Worm (Caenorhabditis elegans) whole organism, late embryonic: Measurements from ENCODE around the gene Y102A11A.9.

Experiments used
- F13H6.1 ChIP-seq: sonication (generic microtip); optimal IDR thresholded peaks from 2 replicates; lab custom pipeline; 2016; ENCODE audit warnings: missing genetic modification characterization, missing compliant biosample characterization
- Y22D7AL.16 ChIP-seq: sonication (generic microtip); optimal IDR thresholded peaks from 2 replicates; lab custom pipeline; 2016; ENCODE audit warnings: missing genetic modification characterization, missing compliant biosample characterization
- ceh-14 ChIP-seq: sonication (generic microtip); optimal IDR thresholded peaks from 2 replicates; lab custom pipeline; 2016; ENCODE audit warnings: missing genotype, missing genetic modification characterization, missing compliant biosample characterization
- ceh-19 ChIP-seq: fragments of 200-800 bp; sonication (Bioruptor generic); optimal IDR thresholded peaks from 2 replicates; lab custom pipeline; 2018; ENCODE audit warnings: mild to moderate bottlenecking, missing genetic modification characterization, missing compliant biosample characterization
- ceh-22 ChIP-seq: sonication (generic microtip); optimal IDR thresholded peaks from 2 replicates; lab custom pipeline; 2017; ENCODE audit warnings: missing biosample characterization, missing genetic modification characterization
- ceh-30 ChIP-seq: fragments of 150-350 bp; optimal IDR thresholded peaks from 2 replicates; lab custom pipeline; 2014; ENCODE audit warnings: missing biosample characterization, missing genetic modification characterization
- ceh-31 ChIP-seq: sonication (generic microtip); optimal IDR thresholded peaks from 2 replicates; lab custom pipeline; 2016; ENCODE audit warnings: missing genetic modification characterization, missing compliant biosample characterization
- ceh-34 ChIP-seq: sonication (generic microtip); optimal IDR thresholded peaks from 2 replicates; lab custom pipeline; 2016; ENCODE audit warnings: mild to moderate bottlenecking, missing genetic modification characterization, missing compliant biosample characterization
- ceh-9 ChIP-seq: sonication (generic microtip); optimal IDR thresholded peaks from 2 replicates; lab custom pipeline; 2016; ENCODE audit warnings: mild to moderate bottlenecking, missing genetic modification characterization, inconsistent platforms, missing compliant biosample characterization
- che-1 ChIP-seq: sonication (generic microtip); optimal IDR thresholded peaks from 2 replicates; lab custom pipeline; 2016; ENCODE audit warnings: mild to moderate bottlenecking, missing genetic modification characterization, missing compliant biosample characterization
- elt-2 ChIP-seq: sonication (generic microtip); optimal IDR thresholded peaks from 2 replicates; lab custom pipeline; 2016; ENCODE audit warnings: missing genetic modification reagents, missing genetic modification characterization, missing compliant biosample characterization
- elt-4 ChIP-seq: sonication (generic microtip); optimal IDR thresholded peaks from 2 replicates; lab custom pipeline; 2016; ENCODE audit warnings: missing genetic modification characterization, missing compliant biosample characterization
- ets-4 ChIP-seq: sonication (generic microtip); optimal IDR thresholded peaks from 2 replicates; lab custom pipeline; 2016; ENCODE audit warnings: missing genetic modification characterization, missing compliant biosample characterization
- fax-1 ChIP-seq: sonication (generic microtip); optimal IDR thresholded peaks from 2 replicates; lab custom pipeline; 2016; ENCODE audit warnings: missing genotype, missing genetic modification characterization, missing compliant biosample characterization
- fkh-10 ChIP-seq: fragments of 150-350 bp; optimal IDR thresholded peaks from 2 replicates; lab custom pipeline; 2014; ENCODE audit warnings: missing biosample characterization, missing genetic modification reagents, missing genetic modification characterization
- fkh-6 ChIP-seq: sonication (generic microtip); optimal IDR thresholded peaks from 2 replicates; lab custom pipeline; 2016; ENCODE audit warnings: missing genetic modification characterization, missing compliant biosample characterization
- gmeb-2 ChIP-seq: sonication (generic microtip); optimal IDR thresholded peaks from 2 replicates; lab custom pipeline; 2016; ENCODE audit warnings: missing genetic modification characterization, inconsistent platforms, missing compliant biosample characterization
- hlh-30 ChIP-seq: sonication (generic microtip); optimal IDR thresholded peaks from 2 replicates; lab custom pipeline; 2017; ENCODE audit warnings: antibody characterized with exemption, missing genetic modification characterization, missing compliant biosample characterization; ENCODE audit not compliant: insufficient read depth
- hlh-8 ChIP-seq: sonication (generic microtip); optimal IDR thresholded peaks from 2 replicates; lab custom pipeline; 2016; ENCODE audit warnings: missing genotype, missing genetic modification characterization, missing compliant biosample characterization
- nhr-232 ChIP-seq: sonication (generic microtip); optimal IDR thresholded peaks from 2 replicates; lab custom pipeline; 2016; ENCODE audit warnings: missing genetic modification characterization, missing compliant biosample characterization
- npax-4 ChIP-seq: sonication (generic microtip); optimal IDR thresholded peaks from 2 replicates; lab custom pipeline; 2016; ENCODE audit warnings: missing genetic modification characterization, missing compliant biosample characterization
- pag-3 ChIP-seq: sonication (generic microtip); optimal IDR thresholded peaks from 2 replicates; lab custom pipeline; 2016; ENCODE audit warnings: missing compliant biosample characterization, missing genetic modification characterization, borderline replicate concordance
- pha-2 ChIP-seq: sonication (generic microtip); optimal IDR thresholded peaks from 2 replicates; lab custom pipeline; 2017; ENCODE audit warnings: mild to moderate bottlenecking, missing genetic modification characterization, missing compliant biosample characterization
- pha-4 ChIP-seq: fragments of 150-350 bp; optimal IDR thresholded peaks from 2 replicates; lab custom pipeline; 2018; ENCODE audit warnings: missing biosample characterization, missing genetic modification reagents, missing genetic modification characterization
- ref-2 ChIP-seq: sonication (generic microtip); optimal IDR thresholded peaks from 2 replicates; lab custom pipeline; 2016; ENCODE audit warnings: missing genetic modification characterization, missing compliant biosample characterization
- ttx-3 ChIP-seq: sonication (generic microtip); optimal IDR thresholded peaks from 2 replicates; lab custom pipeline; 2016; ENCODE audit warnings: missing genetic modification reagents, missing genetic modification characterization, missing compliant biosample characterization
- unc-42 ChIP-seq: sonication (generic microtip); optimal IDR thresholded peaks from 2 replicates; lab custom pipeline; 2016; ENCODE audit warnings: missing genotype, missing genetic modification characterization, missing compliant biosample characterization
- unc-55 ChIP-seq: sonication (generic microtip); optimal IDR thresholded peaks from 2 replicates; lab custom pipeline; 2017; ENCODE audit warnings: missing biosample characterization, missing genetic modification reagents, missing genetic modification characterization
- unc-86 ChIP-seq: sonication (generic microtip); optimal IDR thresholded peaks from 2 replicates; lab custom pipeline; 2016; ENCODE audit warnings: missing genetic modification characterization, missing compliant biosample characterization
- zip-5 ChIP-seq: sonication (generic microtip); optimal IDR thresholded peaks from 2 replicates; lab custom pipeline; 2016; ENCODE audit warnings: missing genetic modification characterization, missing compliant biosample characterization
- ztf-16 ChIP-seq: sonication (generic microtip); optimal IDR thresholded peaks from 2 replicates; lab custom pipeline; 2017; ENCODE audit warnings: missing genetic modification characterization, missing compliant biosample characterization

The Y102A11A.9 gene

ce11 chrX:2046124-2046722 lies 33.3 kb downstream of the Y102A11A.9 start, which contains the start of gene igcm-4:
igcm-4 (minus strand) TSS chrX:2046360.
- TF ChIP-seq ref-2 (tag; lab: Kevin White, UChicago), result peak; percentile 9
- TF ChIP-seq unc-55 (GFP tag; lab: Kevin White, UChicago), result peak; percentile 99
- TF ChIP-seq ceh-9 (tag; lab: Kevin White, UChicago), result no peak
- TF ChIP-seq hlh-30 (tag; lab: Kevin White, UChicago), result no peak
- TF ChIP-seq, all 69 proteins: peak for 2

- TF ChIP-seq unc-55 (GFP tag; lab: Kevin White, UChicago) (peak; percentile 66), ceh-30 (no peak), pha-2 (peak; percentile 19), ceh-22 (tag; lab: Kevin White, UChicago) (peak; percentile 66)
Measured at ce11 chrX:2047208-2047946, 34.4 kb downstream of the Y102A11A.9 start.

ce11 chrX:2048865-2049405 lies 36.0 kb downstream of the Y102A11A.9 start:
- TF ChIP-seq fkh-6 (tag; lab: Kevin White, UChicago), result no peak
- TF ChIP-seq unc-42 (tag; lab: Kevin White, UChicago), result peak; percentile 89
- no peak for TF ChIP-seq pag-3 (tag; lab: Kevin White, UChicago)
- no peak for TF ChIP-seq ztf-16 (tag; lab: Kevin White, UChicago)
- TF ChIP-seq ceh-31 (tag; lab: Kevin White, UChicago), result peak; percentile 66
- no peak for TF ChIP-seq elt-4 (tag; lab: Kevin White, UChicago)
- no peak for TF ChIP-seq F13H6.1 (tag; lab: Kevin White, UChicago)
- TF ChIP-seq npax-4, result no peak
- TF ChIP-seq nhr-232, result no peak
- peak; percentile 23 for TF ChIP-seq ref-2 (tag; lab: Kevin White, UChicago)
- no peak for TF ChIP-seq gmeb-2 (tag; lab: Kevin White, UChicago)

- no peak for TF ChIP-seq unc-86
- peak; percentile 69 for TF ChIP-seq unc-55 (GFP tag; lab: Kevin White, UChicago)
- no peak for TF ChIP-seq ttx-3
- TF ChIP-seq hlh-8, result no peak
- TF ChIP-seq zip-5, result no peak
Measured at ce11 chrX:2050212-2050611, 37.3 kb downstream of the Y102A11A.9 start.

- TF ChIP-seq elt-2 (tag; lab: Kevin White, UChicago), result peak; percentile 14
- no peak for TF ChIP-seq ceh-22 (tag; lab: Kevin White, UChicago)
Measured at ce11 chrX:2051602-2052001, 38.7 kb downstream of the Y102A11A.9 start, which contains the start of gene Y102A11A.1. Y102A11A.1 (plus strand) TSS chrX:2051824.

- TF ChIP-seq ceh-31 (tag; lab: Kevin White, UChicago) (no peak), ceh-19 (no peak), ceh-34 (tag; lab: Kevin White, UChicago) (no peak), unc-42 (tag; lab: Kevin White, UChicago) (no peak), ets-4 (tag; lab: Kevin White, UChicago) (no peak), fkh-10 (GFP tag; lab: Kevin White, UChicago) (no peak), Y22D7AL.16 (tag; lab: Kevin White, UChicago) (no peak), che-1 (tag; lab: Kevin White, UChicago) (no peak), pha-4 (tag; lab: Kevin White, UChicago) (no peak), ceh-14 (no peak), F13H6.1 (tag; lab: Kevin White, UChicago) (no peak), fax-1 (tag; lab: Kevin White, UChicago) (no peak)
Measured at ce11 chrX:2064730-2065129, 51.8 kb downstream of the Y102A11A.9 start, which contains the start of gene F49H12.7. F49H12.7 (plus strand) TSS chrX:2065030.
